Fruit fly (Drosophila melanogaster) whole organism, embryonic: ENCODE results near the gene CG8543.

Source experiments
- Adf1 ChIP-seq: fragments of 200-800 bp; sonication (Bioruptor generic); IDR thresholded peaks from 2 replicates; pipeline ENCODE4 v1.3.6; 2022; ENCODE audit warnings: missing biosample characterization, missing genetic modification characterization
- CG13287 ChIP-seq: fragments of 200-800 bp; sonication (Bioruptor generic); IDR thresholded peaks from 2 replicates; pipeline ENCODE4 v1.3.6; 2022; ENCODE audit warnings: missing biosample characterization, missing genetic modification characterization; ENCODE audit not compliant: partially characterized antibody
- CG17328 ChIP-seq: fragments of 200-800 bp; sonication (Bioruptor generic); IDR thresholded peaks from 2 replicates; pipeline ENCODE4 v1.3.6; 2022; ENCODE audit warnings: missing biosample characterization, missing genetic modification characterization
- CG18011 ChIP-seq: fragments of 200-800 bp; sonication (Bioruptor generic); optimal IDR thresholded peaks from 2 replicates; lab custom pipeline; 2017; ENCODE audit warnings: missing biosample characterization, missing genetic modification characterization, mild to moderate bottlenecking, moderate library complexity, missing genotype
- CG2116 ChIP-seq: fragments of 200-800 bp; sonication (Bioruptor generic); optimal IDR thresholded peaks from 3 replicates; lab custom pipeline; 2018; ENCODE audit warnings: missing biosample characterization, mild to moderate bottlenecking, missing genetic modification characterization
- CG2199 ChIP-seq: fragments of 200-800 bp; sonication (Bioruptor generic); IDR thresholded peaks from 3 replicates; pipeline ENCODE4 v1.3.6; 2022; ENCODE audit warnings: missing biosample characterization, missing genetic modification characterization
- CG2678 ChIP-seq: fragments of 200-800 bp; sonication (Bioruptor generic); optimal IDR thresholded peaks from 3 replicates; lab custom pipeline; 2019; ENCODE audit warnings: missing biosample characterization, mild to moderate bottlenecking, missing genetic modification characterization, moderate library complexity
- CG31365 ChIP-seq: fragments of 200-800 bp; sonication (Bioruptor generic); optimal IDR thresholded peaks from 2 replicates; lab custom pipeline; 2018; ENCODE audit warnings: missing biosample characterization, mild to moderate bottlenecking, missing genetic modification characterization
- CG3726 ChIP-seq: fragments of 200-800 bp; sonication (Bioruptor generic); IDR thresholded peaks from 3 replicates; pipeline ENCODE4, ENCODE4 v1.3.6; 2022; ENCODE audit warnings: missing biosample characterization, missing genetic modification characterization
- CG5180 ChIP-seq: fragments of 200-800 bp; sonication (Bioruptor generic); optimal IDR thresholded peaks from 3 replicates; lab custom pipeline; 2017; ENCODE audit warnings: missing biosample characterization, missing genetic modification characterization, mild to moderate bottlenecking, moderate library complexity, missing genetic modification reagents
- CG5245 ChIP-seq: fragments of 200-800 bp; sonication (Bioruptor generic); optimal IDR thresholded peaks from 3 replicates; lab custom pipeline; 2016; ENCODE audit warnings: missing biosample characterization, missing genetic modification characterization
- CG6765 ChIP-seq: fragments of 200-800 bp; sonication (Bioruptor generic); optimal IDR thresholded peaks from 3 replicates; lab custom pipeline; 2017; ENCODE audit warnings: missing biosample characterization, mild to moderate bottlenecking, missing genetic modification characterization
- CG7372 ChIP-seq: fragments of 200-800 bp; sonication (Bioruptor generic); IDR thresholded peaks from 2 replicates; pipeline ENCODE4 v1.3.6; 2022; ENCODE audit warnings: missing biosample characterization, missing genetic modification characterization
- CG8290 ChIP-seq, 3 experiments: fragments of 200-800 bp; sonication (Bioruptor generic); optimal IDR thresholded peaks; 2 replicates each; lab custom pipeline; 2016 to 2019; ENCODE audit warnings: missing biosample characterization in 3 of 3, missing genetic modification characterization in 3 of 3, mild to moderate bottlenecking in 2 of 3, moderate library complexity in 1 of 3
- CG8924 ChIP-seq: fragments of 200-800 bp; optimal IDR thresholded peaks from 3 replicates; lab custom pipeline; 2019; ENCODE audit warnings: missing biosample characterization, mild to moderate bottlenecking, missing genetic modification characterization, moderate library complexity
- CG9797 ChIP-seq: fragments of 200-800 bp; sonication (Bioruptor generic); optimal IDR thresholded peaks from 3 replicates; lab custom pipeline; 2018; ENCODE audit warnings: missing biosample characterization, mild to moderate bottlenecking, missing genetic modification characterization
- CTCF ChIP-seq: fragments of 200-800 bp; sonication (Bioruptor generic); optimal IDR thresholded peaks from 2 replicates; lab custom pipeline; 2017; ENCODE audit warnings: missing biosample characterization, mild to moderate bottlenecking, missing genetic modification characterization, moderate library complexity
- Ets65A ChIP-seq: fragments of 200-800 bp; sonication (Bioruptor generic); peaks from one replicate; lab custom pipeline; 2016; ENCODE audit warnings: missing biosample characterization, missing genetic modification characterization
- Fer1 ChIP-seq: fragments of 200-800 bp; sonication (Bioruptor generic); optimal IDR thresholded peaks from 2 replicates; lab custom pipeline; 2017; ENCODE audit warnings: missing biosample characterization, mild to moderate bottlenecking, missing genetic modification characterization
- GATAe ChIP-seq: fragments of 200-800 bp; sonication (Bioruptor generic); conservative IDR thresholded peaks from 2 replicates; pipeline ENCODE4 v1.3.6; 2022; ENCODE audit warnings: missing biosample characterization, missing genetic modification characterization
- Med ChIP-seq: fragments of 200-800 bp; sonication (Bioruptor generic); peaks from one replicate; lab custom pipeline; 2016; ENCODE audit warnings: missing biosample characterization, missing genetic modification characterization, mild to moderate bottlenecking, inconsistent platforms, moderate library complexity
- Mes4 ChIP-seq: fragments of 200-800 bp; sonication (Bioruptor generic); optimal IDR thresholded peaks from 2 replicates; lab custom pipeline; 2016; ENCODE audit warnings: missing biosample characterization, missing genetic modification characterization
- Ptx1 ChIP-seq: fragments of 200-800 bp; sonication (Bioruptor generic); IDR thresholded peaks from 2 replicates; pipeline ENCODE4 v1.3.6; 2022; ENCODE audit warnings: missing biosample characterization, missing genetic modification characterization
- Side ChIP-seq: fragments of 200-800 bp; sonication (Bioruptor generic); optimal IDR thresholded peaks from 2 replicates; lab custom pipeline; 2016; ENCODE audit warnings: missing biosample characterization, missing genetic modification characterization
- Sox100B ChIP-seq: fragments of 200-800 bp; sonication (Bioruptor generic); optimal IDR thresholded peaks from 3 replicates; lab custom pipeline; 2018; ENCODE audit warnings: missing biosample characterization, mild to moderate bottlenecking, missing genetic modification characterization
- Trl ChIP-seq, 3 experiments: fragments of >200 bp in 2 of 3; fragments of 200-800 bp in 1 of 3; sonication (Bioruptor generic) in 1 of 3; optimal IDR thresholded peaks; 2 replicates in 1 of 3; 3 replicates in 2 of 3; lab custom pipeline; 2016 to 2017; ENCODE audit warnings: missing biosample characterization in 1 of 3, missing genetic modification characterization in 1 of 3
- YL-1 ChIP-seq: fragments of 200-800 bp; sonication (Bioruptor generic); optimal IDR thresholded peaks from 3 replicates; lab custom pipeline; 2017; ENCODE audit warnings: missing biosample characterization, mild to moderate bottlenecking, missing genetic modification characterization
- bigmax ChIP-seq: fragments of 200-800 bp; sonication (Bioruptor generic); optimal IDR thresholded peaks from 2 replicates; lab custom pipeline; 2018; ENCODE audit warnings: missing biosample characterization, mild to moderate bottlenecking, missing genetic modification characterization
- cad ChIP-seq: fragments of >200 bp; optimal IDR thresholded peaks from 2 replicates; lab custom pipeline; 2017; ENCODE audit warnings: missing biosample characterization, missing genetic modification characterization
- caup ChIP-seq: fragments of 200-800 bp; sonication (Bioruptor generic); optimal IDR thresholded peaks from 3 replicates; lab custom pipeline; 2017; ENCODE audit warnings: missing biosample characterization, mild to moderate bottlenecking, missing genetic modification characterization, moderate library complexity; ENCODE audit not compliant: severe bottlenecking
- chinmo ChIP-seq: fragments of 200-800 bp; sonication (Bioruptor generic); IDR thresholded peaks from 4 replicates; pipeline ENCODE4 v1.3.6; 2022; ENCODE audit warnings: missing biosample characterization, missing genetic modification characterization; ENCODE audit not compliant: partially characterized antibody
- dm ChIP-seq: fragments of 200-800 bp; sonication (Bioruptor generic); optimal IDR thresholded peaks from 3 replicates; lab custom pipeline; 2016; ENCODE audit warnings: missing biosample characterization, missing genetic modification characterization
- ems ChIP-seq: fragments of 200-800 bp; sonication (Bioruptor generic); optimal IDR thresholded peaks from 3 replicates; lab custom pipeline; 2016; ENCODE audit warnings: missing biosample characterization, missing genetic modification characterization
- en ChIP-seq: fragments of 200-800 bp; sonication (Bioruptor generic); optimal IDR thresholded peaks from 2 replicates; lab custom pipeline; 2016; ENCODE audit warnings: missing biosample characterization, missing genetic modification characterization
- exex ChIP-seq: fragments of 200-800 bp; sonication (Bioruptor generic); optimal IDR thresholded peaks from 4 replicates; lab custom pipeline; 2018; ENCODE audit warnings: missing biosample characterization, mild to moderate bottlenecking, missing genetic modification characterization, moderate library complexity
- gcm ChIP-seq: fragments of 200-800 bp; sonication (Bioruptor generic); optimal IDR thresholded peaks from 2 replicates; lab custom pipeline; 2019; ENCODE audit warnings: missing biosample characterization, mild to moderate bottlenecking, missing genetic modification characterization, moderate library complexity
- grn ChIP-seq: fragments of 200-800 bp; sonication (Bioruptor generic); optimal IDR thresholded peaks from 3 replicates; lab custom pipeline; 2017; ENCODE audit warnings: missing biosample characterization, missing genetic modification characterization
- gsb-n ChIP-seq: fragments of 200-800 bp; sonication (Bioruptor generic); optimal IDR thresholded peaks from 3 replicates; lab custom pipeline; 2018; ENCODE audit warnings: missing biosample characterization, mild to moderate bottlenecking, missing genetic modification characterization
- hth ChIP-seq: fragments of >200 bp; optimal IDR thresholded peaks from 2 replicates; lab custom pipeline; 2017; ENCODE audit warnings: inconsistent platforms
- lab ChIP-seq: fragments of 200-800 bp; sonication (Bioruptor generic); optimal IDR thresholded peaks from 3 replicates; lab custom pipeline; 2017; ENCODE audit warnings: missing biosample characterization, missing genetic modification characterization, mild to moderate bottlenecking, moderate library complexity, missing genetic modification reagents
- mirr ChIP-seq: fragments of 200-800 bp; sonication (Bioruptor generic); optimal IDR thresholded peaks from 3 replicates; lab custom pipeline; 2018; ENCODE audit warnings: missing biosample characterization, mild to moderate bottlenecking, missing genetic modification characterization
- nerfin-1 ChIP-seq: fragments of 200-800 bp; sonication (Bioruptor generic); optimal IDR thresholded peaks from 3 replicates; lab custom pipeline; 2019; ENCODE audit warnings: missing biosample characterization, mild to moderate bottlenecking, missing genetic modification characterization, moderate library complexity
- pb ChIP-seq: fragments of 200-800 bp; sonication (Bioruptor generic); optimal IDR thresholded peaks from 3 replicates; lab custom pipeline; 2016; ENCODE audit warnings: missing biosample characterization, missing genetic modification characterization
- scrt ChIP-seq: fragments of 200-800 bp; sonication (Bioruptor generic); optimal IDR thresholded peaks from 2 replicates; lab custom pipeline; 2018; ENCODE audit warnings: missing biosample characterization, mild to moderate bottlenecking, missing genetic modification characterization, moderate library complexity
- sens ChIP-seq: fragments of 200-800 bp; sonication (Bioruptor generic); peaks from one replicate; lab custom pipeline; 2016; ENCODE audit warnings: missing biosample characterization, missing genetic modification characterization
- stwl ChIP-seq: fragments of 200-800 bp; sonication (Bioruptor generic); optimal IDR thresholded peaks from 3 replicates; lab custom pipeline; 2018; ENCODE audit warnings: missing biosample characterization, mild to moderate bottlenecking, missing genetic modification characterization, moderate library complexity
- tio ChIP-seq: fragments of 200-800 bp; sonication (Bioruptor generic); optimal IDR thresholded peaks from 2 replicates; lab custom pipeline; 2017; ENCODE audit warnings: missing biosample characterization, missing genetic modification characterization, inconsistent platforms
- wdn ChIP-seq: fragments of 200-800 bp; sonication (Bioruptor generic); IDR thresholded peaks from 2 replicates; pipeline ENCODE4 v1.3.6; 2022; ENCODE audit warnings: missing biosample characterization, missing genetic modification characterization

Gene CG8543

DNA sequence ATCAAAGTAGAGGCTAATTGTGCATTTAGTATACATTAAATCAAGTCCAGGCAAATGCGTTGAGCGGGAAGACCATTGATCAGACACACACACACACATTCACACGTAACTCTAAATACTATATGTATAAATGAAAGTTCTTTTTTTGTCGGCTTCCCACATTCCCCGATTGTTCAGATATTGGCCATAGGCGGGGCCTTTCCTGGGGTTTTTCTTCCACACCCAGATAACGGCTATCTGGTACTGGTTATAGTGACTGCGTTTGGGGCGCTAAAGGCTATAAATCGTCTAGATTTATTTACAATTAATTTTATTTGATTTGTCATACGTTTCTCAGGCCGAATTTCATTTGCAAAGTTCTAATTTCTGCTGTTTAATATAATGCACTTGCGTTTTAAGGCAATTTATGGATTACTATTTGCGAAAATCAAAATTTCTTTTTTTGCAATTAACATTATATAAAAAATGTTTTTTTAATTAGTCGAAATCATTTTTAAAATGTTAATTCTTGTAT is 37.2 kb downstream of the CG8543 start:
- TF ChIP-seq pb (GFP tag; lab: Kevin White, UChicago) = no peak
- TF ChIP-seq CG2199 = peak; percentile 62; the same call in 2 of the 3 replicates
- TF ChIP-seq ems (GFP tag; lab: Kevin White, UChicago) = no peak
- TF ChIP-seq bigmax (GFP tag; lab: Kevin White, UChicago) = no peak
- no peak for TF ChIP-seq Adf1
- TF ChIP-seq Ptx1 (GFP tag; lab: Robert Waterston, UW) = no peak
- no peak for TF ChIP-seq CG2678 (tag; lab: Kevin White, UChicago)
- no peak for TF ChIP-seq CG17328 (GFP tag; lab: Robert Waterston, UW)
- TF ChIP-seq en (GFP tag; lab: Kevin White, UChicago) = no peak
- TF ChIP-seq CG2116 = no peak
- no peak for TF ChIP-seq CG31365 (tag; lab: Kevin White, UChicago)
- no peak for TF ChIP-seq Side (GFP tag; lab: Kevin White, UChicago)
- TF ChIP-seq Sox100B (GFP tag; lab: Kevin White, UChicago) = peak; percentile 13
- no peak for TF ChIP-seq CTCF (GFP tag; lab: Kevin White, UChicago)
- TF ChIP-seq dm (GFP tag; lab: Kevin White, UChicago) = no peak
- no peak for TF ChIP-seq CG6765 (GFP tag; lab: Kevin White, UChicago)
- TF ChIP-seq CG5245 (GFP tag; lab: Kevin White, UChicago) = no peak
- peak; percentile 56 for TF ChIP-seq sens (GFP tag; lab: Kevin White, UChicago)
- no peak for TF ChIP-seq tio (GFP tag; lab: Kevin White, UChicago)
- TF ChIP-seq scrt = no peak
- peak; percentile 30 for TF ChIP-seq Med
- no peak for TF ChIP-seq hth (lab: Kevin White, UChicago)
- TF ChIP-seq YL-1 (GFP tag; lab: Kevin White, UChicago) = no peak
- TF ChIP-seq Fer1 = no peak
- TF ChIP-seq Ets65A (GFP tag; lab: Kevin White, UChicago) = peak; percentile 53
- TF ChIP-seq CG7372 (GFP tag; lab: Robert Waterston, UW) = no peak
- no peak for TF ChIP-seq nerfin-1 (tag; lab: Kevin White, UChicago)
- TF ChIP-seq CG9797 (GFP tag; lab: Kevin White, UChicago) = no peak
- TF ChIP-seq CG8924 = no peak

DNA sequence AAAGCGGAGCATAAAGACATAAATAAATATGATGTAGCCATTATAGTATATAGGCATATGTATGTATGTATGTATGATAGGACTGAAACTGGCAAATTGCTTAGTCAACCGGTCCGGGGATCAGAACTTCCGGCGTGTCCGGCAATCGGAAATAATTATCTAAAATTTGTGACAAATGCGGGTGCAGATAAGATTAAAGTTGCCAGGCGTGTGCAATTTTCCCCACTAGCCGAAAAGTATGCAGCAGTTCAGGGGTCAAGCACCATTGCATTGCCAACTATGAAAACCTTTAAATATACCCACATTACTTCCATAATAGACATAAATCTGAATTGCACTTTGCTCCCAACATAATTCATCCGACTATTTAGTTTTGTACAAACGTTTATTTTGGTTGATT is 37.8 kb downstream of the CG8543 start:
- TF ChIP-seq cad (GFP tag; lab: Kevin White, UChicago) (no peak), caup (GFP tag; lab: Kevin White, UChicago) (no peak), stwl (peak; percentile 15), lab (GFP tag; lab: Kevin White, UChicago) (peak; percentile 64), Trl (optimal IDR thresholded peaks at IDR 0.05; lab: Kevin White, UChicago) (no peak), Trl (GFP tag; optimal IDR thresholded peaks at IDR 0.05; lab: Kevin White, UChicago) (no peak), en (GFP tag; lab: Kevin White, UChicago) (no peak), CG8290 (GFP tag; optimal IDR thresholded peaks at IDR 0.05; lab: Kevin White, UChicago) (no peak), CG8290 (tag; optimal IDR thresholded peaks at IDR 0.05; lab: Kevin White, UChicago) (peak in 1 of 2 experiments; percentile 30), CG13287 (GFP tag; lab: Robert Waterston, UW) (0 out of 2 replicates have a peak, but pooled peaks have one; percentile 7), wdn (GFP tag; lab: Robert Waterston, UW) (no peak), CG2199 (peak; percentile 60; the same call in 2 of the 3 replicates), grn (GFP tag; lab: Kevin White, UChicago) (peak; percentile 47), CG5180 (GFP tag; lab: Kevin White, UChicago) (no peak), GATAe (peak; percentile 65), Mes4 (GFP tag; lab: Kevin White, UChicago) (no peak), mirr (peak; percentile 11), CG18011 (GFP tag; lab: Kevin White, UChicago) (no peak), exex (tag; lab: Kevin White, UChicago) (peak; percentile 74), chinmo (GFP tag; lab: Robert Waterston, UW) (0 out of 4 replicates have a peak, but pooled peaks have one; percentile 57), CG3726 (GFP tag; lab: Robert Waterston, UW) (no peak), gsb-n (no peak), gcm (GFP tag; lab: Kevin White, UChicago) (peak; percentile 19)
